Fruit fly (Drosophila melanogaster): ENCODE measurements around the gene Cadps.

DNA sequence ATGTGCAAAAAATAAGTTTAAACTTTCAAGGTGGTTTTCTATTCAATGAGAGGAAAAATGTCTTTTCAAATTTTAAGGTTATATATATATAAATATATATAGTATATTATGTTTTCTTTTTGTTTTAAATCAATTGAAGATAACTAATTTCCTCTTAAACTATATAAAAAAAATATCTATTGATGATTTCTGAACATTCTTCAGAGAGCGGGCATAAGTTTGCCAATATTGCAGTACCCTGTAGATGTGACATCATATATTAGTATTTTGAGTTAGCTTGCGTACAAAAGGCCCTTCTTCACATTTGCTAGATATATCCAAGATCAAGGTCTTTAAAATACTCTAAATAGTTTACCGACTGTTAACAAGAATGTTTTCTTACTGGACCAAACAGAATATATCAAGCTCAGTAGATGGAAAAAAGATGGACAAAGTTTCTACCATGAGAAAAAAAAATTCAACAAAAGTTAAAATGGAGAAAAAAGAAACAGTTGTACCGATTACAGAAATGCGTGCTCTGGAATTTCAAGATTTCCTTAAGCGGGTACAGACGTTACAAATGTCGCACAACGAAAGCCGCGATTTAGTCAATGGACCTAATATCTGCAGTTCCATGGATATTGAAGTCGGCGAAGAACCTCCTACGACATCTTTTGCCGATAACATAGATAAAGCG is 11.8 kb upstream of the Cadps start:
- no peak for TF ChIP-seq CTCF (optimal IDR thresholded peaks at IDR 0.05)
- no peak for TF ChIP-seq CG8478 (optimal IDR thresholded peaks at IDR 0.05)
